Fruit fly (Drosophila melanogaster) whole organism, embryonic: ENCODE data around the gene CG17816.

Experiments used
- Antp ChIP-seq: fragments of 200-800 bp; sonication (Bioruptor generic); optimal IDR thresholded peaks from 3 replicates; lab custom pipeline; 2016; ENCODE audit warnings: missing biosample characterization, missing genetic modification characterization
- Blimp-1 ChIP-seq: fragments of 200-800 bp; sonication (Bioruptor generic); optimal IDR thresholded peaks from 3 replicates; lab custom pipeline; 2018; ENCODE audit warnings: missing biosample characterization, missing genetic modification characterization, mild to moderate bottlenecking, moderate library complexity, missing genetic modification reagents
- C15 ChIP-seq: fragments of 200-800 bp; sonication (Bioruptor generic); IDR thresholded peaks from 3 replicates; pipeline ENCODE4 v1.3.6; 2022; ENCODE audit warnings: missing biosample characterization, missing genetic modification characterization
- CG12744 ChIP-seq: fragments of 200-800 bp; sonication (Bioruptor generic); optimal IDR thresholded peaks from 2 replicates; lab custom pipeline; 2016; ENCODE audit warnings: missing biosample characterization, missing genetic modification characterization
- CG12769 ChIP-seq: fragments of 200-800 bp; sonication (Bioruptor generic); optimal IDR thresholded peaks from 2 replicates; lab custom pipeline; 2019; ENCODE audit warnings: missing biosample characterization, mild to moderate bottlenecking, missing genetic modification characterization, moderate library complexity
- CG13894 ChIP-seq: fragments of 200-800 bp; sonication (Bioruptor generic); optimal IDR thresholded peaks from 3 replicates; lab custom pipeline; 2018; ENCODE audit warnings: missing biosample characterization, mild to moderate bottlenecking, missing genetic modification characterization, moderate library complexity
- CG1603 ChIP-seq: fragments of 200-800 bp; sonication (Bioruptor generic); optimal IDR thresholded peaks from 2 replicates; lab custom pipeline; 2019; ENCODE audit warnings: missing biosample characterization, mild to moderate bottlenecking, missing genetic modification characterization, moderate library complexity
- CG32767 ChIP-seq: fragments of 200-800 bp; sonication (Bioruptor generic); IDR thresholded peaks from 2 replicates; pipeline ENCODE4 v1.3.6; 2022; ENCODE audit warnings: missing biosample characterization, missing genetic modification characterization
- CG4360 ChIP-seq: fragments of 200-800 bp; sonication (Bioruptor generic); IDR thresholded peaks from 2 replicates; pipeline ENCODE4 v1.3.6; 2022; ENCODE audit warnings: missing biosample characterization, missing genetic modification characterization
- CG4424 ChIP-seq: fragments of 200-800 bp; sonication (Bioruptor generic); optimal IDR thresholded peaks from 3 replicates; lab custom pipeline; 2016; ENCODE audit warnings: missing biosample characterization, missing genetic modification characterization
- CG4617 ChIP-seq: fragments of 200-800 bp; sonication (Bioruptor generic); optimal IDR thresholded peaks from 3 replicates; lab custom pipeline; 2016; ENCODE audit warnings: missing biosample characterization, missing genetic modification characterization, borderline replicate concordance
- CG6654 ChIP-seq: fragments of 200-800 bp; sonication (Bioruptor generic); optimal IDR thresholded peaks from 2 replicates; lab custom pipeline; 2017; ENCODE audit warnings: missing biosample characterization, mild to moderate bottlenecking, missing genetic modification characterization
- CG6683 ChIP-seq: fragments of 200-800 bp; sonication (Bioruptor generic); optimal IDR thresholded peaks from 2 replicates; lab custom pipeline; 2017; ENCODE audit warnings: missing biosample characterization, mild to moderate bottlenecking, missing genetic modification characterization, missing genetic modification reagents
- CG6765 ChIP-seq: fragments of 200-800 bp; sonication (Bioruptor generic); optimal IDR thresholded peaks from 3 replicates; lab custom pipeline; 2017; ENCODE audit warnings: missing biosample characterization, mild to moderate bottlenecking, missing genetic modification characterization
- CG6813 ChIP-seq: fragments of 200-800 bp; sonication (Bioruptor generic); optimal IDR thresholded peaks from 2 replicates; lab custom pipeline; 2017; ENCODE audit warnings: missing biosample characterization, missing genetic modification characterization, mild to moderate bottlenecking, moderate library complexity, missing genetic modification reagents
- CG7556 ChIP-seq: fragments of 200-800 bp; sonication (Bioruptor generic); optimal IDR thresholded peaks from 2 replicates; lab custom pipeline; 2017; ENCODE audit warnings: missing biosample characterization, mild to moderate bottlenecking, missing genetic modification characterization
- CG7987 ChIP-seq: fragments of 200-800 bp; sonication (Bioruptor generic); optimal IDR thresholded peaks from 2 replicates; lab custom pipeline; 2018; ENCODE audit warnings: missing biosample characterization, mild to moderate bottlenecking, missing genetic modification characterization, moderate library complexity
- CkIIα-i1 ChIP-seq: fragments of 200-800 bp; sonication (Bioruptor generic); IDR thresholded peaks from 2 replicates; pipeline ENCODE4 v1.3.6; 2022; ENCODE audit warnings: missing biosample characterization, missing genetic modification characterization
- CoRest ChIP-seq: fragments of 200-800 bp; sonication (Bioruptor generic); optimal IDR thresholded peaks from 3 replicates; lab custom pipeline; 2018; ENCODE audit warnings: missing biosample characterization, mild to moderate bottlenecking, missing genetic modification characterization, moderate library complexity
- Dad ChIP-seq: fragments of 200-800 bp; sonication (Bioruptor generic); optimal IDR thresholded peaks from 3 replicates; lab custom pipeline; 2016; ENCODE audit warnings: missing biosample characterization, missing genetic modification characterization
- Doc3 ChIP-seq: fragments of 200-800 bp; sonication (Bioruptor generic); IDR thresholded peaks from 3 replicates; pipeline ENCODE4 v1.3.6; 2022; ENCODE audit warnings: missing biosample characterization, missing genetic modification characterization; ENCODE audit not compliant: partially characterized antibody
- Ets65A ChIP-seq: fragments of 200-800 bp; sonication (Bioruptor generic); peaks from one replicate; lab custom pipeline; 2016; ENCODE audit warnings: missing biosample characterization, missing genetic modification characterization
- H15 ChIP-seq: fragments of 200-800 bp; sonication (Bioruptor generic); IDR thresholded peaks from 3 replicates; pipeline ENCODE4 v1.3.6; 2022; ENCODE audit warnings: missing biosample characterization, missing genetic modification characterization
- Optix ChIP-seq: fragments of 200-800 bp; sonication (Bioruptor generic); IDR thresholded peaks from 3 replicates; pipeline ENCODE4 v1.3.6; 2022; ENCODE audit warnings: missing biosample characterization, missing genetic modification characterization
- Spps ChIP-seq: fragments of 200-800 bp; sonication (Bioruptor generic); optimal IDR thresholded peaks from 2 replicates; lab custom pipeline; 2018; ENCODE audit warnings: missing biosample characterization, mild to moderate bottlenecking, missing genetic modification characterization
- Usf ChIP-seq: fragments of 200-800 bp; sonication (Bioruptor generic); optimal IDR thresholded peaks from 2 replicates; lab custom pipeline; 2017; ENCODE audit warnings: missing genotype, missing biosample characterization, missing genetic modification characterization
- al ChIP-seq: fragments of 200-800 bp; sonication (Bioruptor generic); IDR thresholded peaks from 2 replicates; pipeline ENCODE4 v1.3.6; 2022; ENCODE audit warnings: missing biosample characterization, missing genetic modification characterization
- ara ChIP-seq: fragments of 200-800 bp; sonication (Bioruptor generic); IDR thresholded peaks from 2 replicates; pipeline ENCODE4 v1.3.6; 2022; ENCODE audit warnings: missing biosample characterization, missing genetic modification characterization
- caup ChIP-seq: fragments of 200-800 bp; sonication (Bioruptor generic); optimal IDR thresholded peaks from 3 replicates; lab custom pipeline; 2017; ENCODE audit warnings: missing biosample characterization, mild to moderate bottlenecking, missing genetic modification characterization, moderate library complexity; ENCODE audit not compliant: severe bottlenecking
- cwo ChIP-seq: fragments of 200-800 bp; sonication (Bioruptor generic); optimal IDR thresholded peaks from 3 replicates; lab custom pipeline; 2017; ENCODE audit warnings: missing biosample characterization, missing genetic modification characterization, mild to moderate bottlenecking, moderate library complexity, missing genetic modification reagents
- dati ChIP-seq: fragments of 200-800 bp; sonication (Bioruptor generic); IDR thresholded peaks from 2 replicates; pipeline ENCODE4 v1.3.6; 2022; ENCODE audit warnings: missing biosample characterization, missing genetic modification characterization
- dmrt99B ChIP-seq: fragments of 200-800 bp; sonication (Bioruptor generic); optimal IDR thresholded peaks from 2 replicates; lab custom pipeline; 2018; ENCODE audit warnings: missing biosample characterization, mild to moderate bottlenecking, missing genetic modification characterization, moderate library complexity
- en ChIP-seq: fragments of 200-800 bp; sonication (Bioruptor generic); optimal IDR thresholded peaks from 2 replicates; lab custom pipeline; 2016; ENCODE audit warnings: missing biosample characterization, missing genetic modification characterization
- fru ChIP-seq: fragments of >200 bp; optimal IDR thresholded peaks from 2 replicates; lab custom pipeline; 2017
- fu2 ChIP-seq: fragments of 200-800 bp; sonication (Bioruptor generic); optimal IDR thresholded peaks from 2 replicates; lab custom pipeline; 2016; ENCODE audit warnings: missing biosample characterization, missing genetic modification characterization
- gcm2 ChIP-seq: fragments of 200-800 bp; sonication (Bioruptor generic); optimal IDR thresholded peaks from 2 replicates; lab custom pipeline; 2016; ENCODE audit warnings: missing biosample characterization, missing genetic modification characterization
- jumu ChIP-seq: fragments of 200-800 bp; sonication (Bioruptor generic); optimal IDR thresholded peaks from 3 replicates; lab custom pipeline; 2016; ENCODE audit warnings: missing biosample characterization, missing genetic modification characterization
- kay ChIP-seq: fragments of 200-800 bp; sonication (Bioruptor generic); optimal IDR thresholded peaks from 2 replicates; lab custom pipeline; 2016; ENCODE audit warnings: missing biosample characterization, missing genetic modification characterization
- pan ChIP-seq, 4 experiments: fragments of >200 bp in 3 of 4; fragments of 200-800 bp in 1 of 4; sonication (Bioruptor generic) in 1 of 4; optimal IDR thresholded peaks in 3 of 4; IDR thresholded peaks in 1 of 4; 2 replicates each; pipeline versions ENCODE4 v1.3.6 to Lab custom; 2017 to 2022; ENCODE audit warnings: missing biosample characterization in 2 of 4, missing genetic modification characterization in 2 of 4, mixed read lengths in 1 of 4
- prd ChIP-seq, 3 experiments: fragments of >200 bp in 2 of 3; fragments of 200-800 bp in 1 of 3; sonication (Bioruptor generic) in 1 of 3; optimal IDR thresholded peaks in 2 of 3; IDR thresholded peaks in 1 of 3; 2 replicates in 2 of 3; 3 replicates in 1 of 3; pipeline versions ENCODE4 v1.3.6 to Lab custom; 2017 to 2022; ENCODE audit warnings: missing biosample characterization in 1 of 3, missing genetic modification characterization in 1 of 3
- schlank ChIP-seq: fragments of 200-800 bp; sonication (Bioruptor generic); optimal IDR thresholded peaks from 2 replicates; lab custom pipeline; 2018; ENCODE audit warnings: missing biosample characterization, mild to moderate bottlenecking, missing genetic modification characterization
- sd ChIP-seq: fragments of 200-800 bp; sonication (Bioruptor generic); optimal IDR thresholded peaks from 3 replicates; lab custom pipeline; 2018; ENCODE audit warnings: missing biosample characterization, mild to moderate bottlenecking, missing genetic modification characterization, moderate library complexity
- slbo ChIP-seq: fragments of 200-800 bp; sonication (Bioruptor generic); IDR thresholded peaks from 2 replicates; pipeline ENCODE4 v1.3.6; 2022; ENCODE audit warnings: missing biosample characterization, missing genetic modification characterization
- sr ChIP-seq: fragments of 200-800 bp; sonication (Bioruptor generic); IDR thresholded peaks from 3 replicates; pipeline ENCODE4 v1.3.6; 2022; ENCODE audit warnings: missing biosample characterization, missing genetic modification characterization
- tin ChIP-seq: fragments of 200-800 bp; sonication (Bioruptor generic); optimal IDR thresholded peaks from 3 replicates; lab custom pipeline; 2016; ENCODE audit warnings: missing biosample characterization, missing genetic modification characterization
- wek ChIP-seq: fragments of 200-800 bp; sonication (Bioruptor generic); optimal IDR thresholded peaks from 3 replicates; lab custom pipeline; 2018; ENCODE audit warnings: missing biosample characterization, mild to moderate bottlenecking, missing genetic modification characterization, moderate library complexity
- wor ChIP-seq: fragments of 200-800 bp; sonication (Bioruptor generic); IDR thresholded peaks from 2 replicates; pipeline ENCODE4 v1.3.6; 2022; ENCODE audit warnings: missing biosample characterization, missing genetic modification characterization
- yki ChIP-seq: fragments of >200 bp; optimal IDR thresholded peaks from 3 replicates; lab custom pipeline; 2018
- zf30C ChIP-seq: fragments of 200-800 bp; sonication (Bioruptor generic); optimal IDR thresholded peaks from 3 replicates; lab custom pipeline; 2018; ENCODE audit warnings: missing biosample characterization, mild to moderate bottlenecking, missing genetic modification characterization

The CG17816 gene

dm6 chr3R:7892246-7893000 lies 5.9 kb upstream of the CG17816 start (continued):
- TF ChIP-seq tin (GFP tag; lab: Kevin White, UChicago), result no peak
- no peak for TF ChIP-seq prd (optimal IDR thresholded peaks at IDR 0.05; lab: Kevin White, UChicago)
- peak; percentile 61 for TF ChIP-seq prd (GFP tag; IDR thresholded peaks at IDR 0.05; lab: Robert Waterston, UW)
- TF ChIP-seq Ets65A (GFP tag; lab: Kevin White, UChicago), result no peak
- no peak for TF ChIP-seq pan (optimal IDR thresholded peaks at IDR 0.05; lab: Kevin White, UChicago)
- peak in 1 of 2 experiments; percentile 54 for TF ChIP-seq pan (GFP tag; optimal IDR thresholded peaks at IDR 0.05 in 1 of 2, IDR thresholded peaks at IDR 0.05 in 1 of 2)
- TF ChIP-seq kay (GFP tag; lab: Kevin White, UChicago), result no peak
- TF ChIP-seq sd (tag; lab: Kevin White, UChicago), result peak; percentile 44
- TF ChIP-seq CG6765 (GFP tag; lab: Kevin White, UChicago), result peak; percentile 24
- TF ChIP-seq CG13894 (tag; lab: Kevin White, UChicago), result peak; percentile 85
- TF ChIP-seq Dad (GFP tag; lab: Kevin White, UChicago), result no peak
- TF ChIP-seq CG6654 (GFP tag; lab: Kevin White, UChicago), result no peak
- peak; percentile 59; the same call in 2 of the 3 replicates for TF ChIP-seq H15
- no peak for TF ChIP-seq CG4424
- no peak for TF ChIP-seq gcm2 (GFP tag; lab: Kevin White, UChicago)
- peak; percentile 31 for TF ChIP-seq CG7556 (GFP tag; lab: Kevin White, UChicago)
- no peak for TF ChIP-seq Blimp-1 (GFP tag; lab: Kevin White, UChicago)
- TF ChIP-seq CG4617 (GFP tag; lab: Kevin White, UChicago), result no peak
- peak; percentile 45; the same call in 1 of the 3 replicates for TF ChIP-seq C15
- no peak for TF ChIP-seq fu2 (GFP tag; lab: Kevin White, UChicago)
- TF ChIP-seq jumu (GFP tag; lab: Kevin White, UChicago), result no peak
- no peak for TF ChIP-seq yki (lab: Kevin White, UChicago)
- TF ChIP-seq caup (GFP tag; lab: Kevin White, UChicago), result peak; percentile 55
- TF ChIP-seq Spps (tag; lab: Kevin White, UChicago), result no peak
- no peak for TF ChIP-seq wor (GFP tag; lab: Robert Waterston, UW)
- TF ChIP-seq dmrt99B (tag; lab: Kevin White, UChicago), result peak; percentile 48
- TF ChIP-seq Antp, result no peak
- peak; percentile 69 for TF ChIP-seq cwo
- TF ChIP-seq CG12769 (tag; lab: Kevin White, UChicago), result peak; percentile 58
- no peak for TF ChIP-seq Optix
- TF ChIP-seq fru (lab: Kevin White, UChicago), result no peak
- TF ChIP-seq CG6813 (GFP tag; lab: Kevin White, UChicago), result peak; percentile 13
- TF ChIP-seq sr (GFP tag; lab: Robert Waterston, UW), result no peak
- TF ChIP-seq zf30C (GFP tag; lab: Kevin White, UChicago), result no peak
- peak; percentile 79 for TF ChIP-seq slbo
- TF ChIP-seq al (GFP tag; lab: Robert Waterston, UW), result peak; percentile 69
- no peak for TF ChIP-seq CG4360 (GFP tag; lab: Robert Waterston, UW)
- 0 out of 2 replicates have a peak, but pooled peaks have one; percentile 32 for TF ChIP-seq ara
- TF ChIP-seq en, result no peak
- TF ChIP-seq CG7987 (GFP tag; lab: Kevin White, UChicago), result peak; percentile 49
- peak; percentile 5 for TF ChIP-seq schlank
- no peak for TF ChIP-seq CG12744
- peak; percentile 3 for TF ChIP-seq wek (GFP tag; lab: Kevin White, UChicago)
- TF ChIP-seq CG32767 (GFP tag; lab: Robert Waterston, UW), result 0 out of 2 replicates have a peak, but pooled peaks have one; percentile 33
- peak; percentile 23 for TF ChIP-seq CG1603
- TF ChIP-seq dati (GFP tag; lab: Robert Waterston, UW), result no peak
- no peak for TF ChIP-seq Doc3 (GFP tag; lab: Robert Waterston, UW)
- TF ChIP-seq CkIIα-i1 (GFP tag; lab: Robert Waterston, UW), result no peak
- no peak for TF ChIP-seq Usf (GFP tag; lab: Kevin White, UChicago)
- TF ChIP-seq CG6683 (GFP tag; lab: Kevin White, UChicago), result peak; percentile 32
- TF ChIP-seq CoRest, result peak; percentile 16
